Fruit fly (Drosophila melanogaster): Measurements from ENCODE around the gene CG11889.

Gene CG11889

DNA sequence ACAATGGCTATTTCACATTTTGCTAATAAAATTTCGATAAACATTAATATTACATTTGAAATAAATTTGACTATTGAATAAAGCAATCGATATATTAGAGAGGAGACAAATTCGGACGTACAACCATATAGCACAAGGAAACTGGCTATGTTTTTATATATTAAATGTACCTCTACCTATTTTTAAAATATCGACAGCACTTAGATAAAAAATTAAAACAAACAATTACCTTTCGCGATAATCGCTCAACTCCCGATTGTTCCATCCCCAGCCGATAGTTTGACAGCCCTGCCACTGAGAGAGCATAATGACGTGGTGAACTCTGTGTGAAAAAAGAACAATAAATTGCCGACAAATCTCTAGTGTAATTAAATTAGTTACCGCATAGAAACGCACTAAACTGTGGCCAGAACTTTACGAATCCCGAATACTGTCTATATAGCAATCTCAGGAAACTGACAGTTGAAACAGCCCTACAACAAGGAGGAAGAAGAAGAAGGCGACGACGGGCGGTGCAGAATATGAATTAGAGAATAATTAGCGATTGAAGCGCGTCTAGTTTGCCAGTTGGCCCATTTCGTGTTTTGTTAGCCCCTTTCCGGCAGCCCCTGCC is 11.3 kb upstream of the CG11889 start, which contains the start of gene CG11857 (continued):
- peak; percentile 100 for TF ChIP-seq vnd (GFP tag; IDR thresholded peaks at IDR 0.05; ENCODE audit: partially characterized antibody)
- TF ChIP-seq CG7372 (GFP tag; IDR thresholded peaks at IDR 0.05), result peak; percentile 99
- TF ChIP-seq Dfd (GFP tag; optimal IDR thresholded peaks at IDR 0.05), result peak in 1 of 2 experiments; percentile 82
- TF ChIP-seq grau (tag; optimal IDR thresholded peaks at IDR 0.05), result peak; percentile 97
- peak; percentile 96 for TF ChIP-seq CG15601 (tag; optimal IDR thresholded peaks at IDR 0.05)
- peak; percentile 99 for TF ChIP-seq Aef1 (GFP tag; IDR thresholded peaks at IDR 0.05)
- TF ChIP-seq CG15479 (GFP tag; optimal IDR thresholded peaks at IDR 0.05), result peak; percentile 30
- peak; percentile 97 for TF ChIP-seq wdn (GFP tag; IDR thresholded peaks at IDR 0.05)
- TF ChIP-seq fd102C (GFP tag; optimal IDR thresholded peaks at IDR 0.05), result peak; percentile 79
- TF ChIP-seq Six4 (GFP tag; optimal IDR thresholded peaks at IDR 0.05), result peak; percentile 97
- TF ChIP-seq tup (GFP tag; optimal IDR thresholded peaks at IDR 0.05), result peak; percentile 94
- TF ChIP-seq Pdp1 (GFP tag; optimal IDR thresholded peaks at IDR 0.05), result peak; percentile 98
- peak; percentile 100 for TF ChIP-seq CG2129 (GFP tag; IDR thresholded peaks at IDR 0.05; ENCODE audit: partially characterized antibody)
- TF ChIP-seq CG1529 (GFP tag; optimal IDR thresholded peaks at IDR 0.05), result peak; percentile 94
- peak; percentile 37 for TF ChIP-seq pfk (GFP tag; optimal IDR thresholded peaks at IDR 0.05)
- peak; percentile 90 for TF ChIP-seq CG2875 (GFP tag; optimal IDR thresholded peaks at IDR 0.05)
- TF ChIP-seq Hey (tag; optimal IDR thresholded peaks at IDR 0.05), result peak; percentile 87
- peak; percentile 91 for TF ChIP-seq ab (GFP tag; optimal IDR thresholded peaks at IDR 0.05)
- peak; percentile 98 for TF ChIP-seq CG13775 (GFP tag; optimal IDR thresholded peaks at IDR 0.05)
- TF ChIP-seq Adf1 (GFP tag; IDR thresholded peaks at IDR 0.05), result peak; percentile 89
- peak; percentile 93 for TF ChIP-seq NK7.1 (GFP tag; optimal IDR thresholded peaks at IDR 0.05)
- TF ChIP-seq Oli (tag; optimal IDR thresholded peaks at IDR 0.05), result peak; percentile 96
- peak; percentile 98 for TF ChIP-seq Oaz (GFP tag; IDR thresholded peaks at IDR 0.05)
- peak; percentile 88 for TF ChIP-seq Vsx1 (GFP tag; optimal IDR thresholded peaks at IDR 0.05)
- TF ChIP-seq Sin3A (optimal IDR thresholded peaks at IDR 0.05), result peak; percentile 47
- peak; percentile 12 for TF ChIP-seq HLHmδ (GFP tag; optimal IDR thresholded peaks at IDR 0.05)
- TF ChIP-seq CG1792 (GFP tag; optimal IDR thresholded peaks at IDR 0.05), result peak; percentile 95
- peak; percentile 88 for TF ChIP-seq kni (GFP tag; optimal IDR thresholded peaks at IDR 0.05)
- TF ChIP-seq CrebB (tag; optimal IDR thresholded peaks at IDR 0.05), result peak; percentile 96
- TF ChIP-seq sug (tag; optimal IDR thresholded peaks at IDR 0.05), result peak; percentile 97
- peak; percentile 98 for TF ChIP-seq croc (GFP tag; conservative IDR thresholded peaks at IDR 0.05)
- TF ChIP-seq Drgx (GFP tag; IDR thresholded peaks at IDR 0.05), result peak; percentile 96
- TF ChIP-seq otp (GFP tag; IDR thresholded peaks at IDR 0.05), result peak; percentile 97
- peak; percentile 99 for TF ChIP-seq ci (GFP tag; IDR thresholded peaks at IDR 0.05)
- TF ChIP-seq CG7786 (GFP tag; optimal IDR thresholded peaks at IDR 0.05), result peak; percentile 98
- peak; percentile 98 for TF ChIP-seq ems (GFP tag; optimal IDR thresholded peaks at IDR 0.05)
- peak; percentile 92 for TF ChIP-seq pb (GFP tag; optimal IDR thresholded peaks at IDR 0.05)
- no peak for TF ChIP-seq br (optimal IDR thresholded peaks at IDR 0.05)
- TF ChIP-seq phol (tag; optimal IDR thresholded peaks at IDR 0.05), result peak; percentile 98
- peak; percentile 97 for TF ChIP-seq pnt (GFP tag; optimal IDR thresholded peaks at IDR 0.05)
- peak; percentile 84 for TF ChIP-seq kah (GFP tag; optimal IDR thresholded peaks at IDR 0.05)
- peak; percentile 73 for TF ChIP-seq TFAM (GFP tag; optimal IDR thresholded peaks at IDR 0.05)
- TF ChIP-seq so (GFP tag; IDR thresholded peaks at IDR 0.05), result peak; percentile 97
- TF ChIP-seq CG12942 (GFP tag; optimal IDR thresholded peaks at IDR 0.05), result peak; percentile 98
- TF ChIP-seq Chrac-16 (GFP tag; optimal IDR thresholded peaks at IDR 0.05), result peak; percentile 99
- peak; percentile 99 for TF ChIP-seq CG4730 (GFP tag; IDR thresholded peaks at IDR 0.05)
- TF ChIP-seq caup (GFP tag; optimal IDR thresholded peaks at IDR 0.05; ENCODE audit: severe bottlenecking), result peak; percentile 97
- TF ChIP-seq peb (GFP tag; IDR thresholded peaks at IDR 0.05), result peak; percentile 98
- TF ChIP-seq lilli (GFP tag; optimal IDR thresholded peaks at IDR 0.05), result peak; percentile 99
- peak; percentile 97 for TF ChIP-seq Atf-2 (GFP tag; optimal IDR thresholded peaks at IDR 0.05)
- TF ChIP-seq Elba2 (GFP tag; optimal IDR thresholded peaks at IDR 0.05), result peak; percentile 90
